Fruit fly (Drosophila melanogaster) whole organism, pupa: Measurements from ENCODE around the gene Dbp21E2.
A peak's percentile ranks its signal among the peaks of the same experiment; 100 is the strongest.

ENCODE experiments used
- CG12605 ChIP-seq: fragments of 200-800 bp; sonication (Bioruptor generic); IDR thresholded peaks from 2 replicates; pipeline ENCODE4 v1.3.6; 2022; ENCODE audit warnings: missing biosample characterization, missing genetic modification characterization
- CG13204 ChIP-seq: fragments of 200-800 bp; sonication (Bioruptor generic); optimal IDR thresholded peaks from 2 replicates; lab custom pipeline; 2018; ENCODE audit warnings: missing biosample characterization, mild to moderate bottlenecking, missing genetic modification characterization, moderate library complexity
- CG14655 ChIP-seq: fragments of 200-800 bp; sonication (Bioruptor generic); optimal IDR thresholded peaks from 3 replicates; lab custom pipeline; 2017; ENCODE audit warnings: mild to moderate bottlenecking, missing biosample characterization, missing genetic modification reagents, missing genetic modification characterization
- CG15710 ChIP-seq: fragments of 200-800 bp; sonication (Bioruptor generic); optimal IDR thresholded peaks from 2 replicates; lab custom pipeline; 2018; ENCODE audit warnings: missing biosample characterization, mild to moderate bottlenecking, missing genetic modification characterization, moderate library complexity
- CG17806 ChIP-seq: fragments of 200-800 bp; sonication (Bioruptor generic); optimal IDR thresholded peaks from 2 replicates; lab custom pipeline; 2018; ENCODE audit warnings: missing biosample characterization, mild to moderate bottlenecking, missing genetic modification characterization, moderate library complexity
- CG32121 ChIP-seq: fragments of 200-800 bp; sonication (Bioruptor generic); IDR thresholded peaks from 2 replicates; pipeline ENCODE4 v1.3.6; 2022; ENCODE audit warnings: missing biosample characterization, missing genetic modification characterization
- CG34367 ChIP-seq: fragments of 200-800 bp; sonication (Bioruptor generic); optimal IDR thresholded peaks from 2 replicates; lab custom pipeline; 2018; ENCODE audit warnings: missing biosample characterization, mild to moderate bottlenecking, missing genetic modification characterization
- CG4496 ChIP-seq: fragments of 200-800 bp; sonication (Bioruptor generic); IDR thresholded peaks from 3 replicates; pipeline ENCODE4 v1.3.6; 2022; ENCODE audit warnings: missing biosample characterization, missing genetic modification characterization
- CG8159 ChIP-seq: fragments of 200-800 bp; sonication (Bioruptor generic); optimal IDR thresholded peaks from 3 replicates; lab custom pipeline; 2018; ENCODE audit warnings: missing biosample characterization, mild to moderate bottlenecking, missing genetic modification characterization, moderate library complexity
- CG8301 ChIP-seq: fragments of 200-800 bp; sonication (Bioruptor generic); optimal IDR thresholded peaks from 2 replicates; lab custom pipeline; 2018; ENCODE audit warnings: missing biosample characterization, mild to moderate bottlenecking, missing genetic modification characterization
- CG9948 ChIP-seq: fragments of 200-800 bp; sonication (Bioruptor generic); optimal IDR thresholded peaks from 2 replicates; lab custom pipeline; 2018; ENCODE audit warnings: missing biosample characterization, mild to moderate bottlenecking, missing genetic modification characterization, moderate library complexity
- D1 ChIP-seq: fragments of 200-800 bp; sonication (Bioruptor generic); optimal IDR thresholded peaks from 2 replicates; lab custom pipeline; 2018; ENCODE audit warnings: missing biosample characterization, mild to moderate bottlenecking, missing genetic modification characterization, moderate library complexity
- EcR ChIP-seq: fragments of 200-800 bp; sonication (Bioruptor generic); optimal IDR thresholded peaks from 3 replicates; lab custom pipeline; 2019; ENCODE audit warnings: missing biosample characterization, missing genetic modification characterization, mild to moderate bottlenecking, moderate library complexity, missing genetic modification reagents
- Ets98B ChIP-seq: fragments of 200-800 bp; sonication (Bioruptor generic); IDR thresholded peaks from 2 replicates; pipeline ENCODE4 v1.3.6; 2022; ENCODE audit warnings: missing biosample characterization, missing genetic modification characterization
- Pif1A ChIP-seq: fragments of 200-800 bp; sonication (Bioruptor generic); optimal IDR thresholded peaks from 3 replicates; lab custom pipeline; 2016; ENCODE audit warnings: missing biosample characterization, missing genetic modification characterization
- Pif1B ChIP-seq: fragments of 200-800 bp; sonication (Bioruptor generic); optimal IDR thresholded peaks from 3 replicates; lab custom pipeline; 2016; ENCODE audit warnings: missing biosample characterization, missing genetic modification characterization
- Snoo ChIP-seq: fragments of 200-800 bp; sonication (Bioruptor generic); optimal IDR thresholded peaks from 3 replicates; lab custom pipeline; 2017; ENCODE audit warnings: missing biosample characterization, mild to moderate bottlenecking, missing genetic modification characterization, inconsistent platforms
- fd96Ca ChIP-seq: fragments of 200-800 bp; sonication (Bioruptor generic); IDR thresholded peaks from 3 replicates; pipeline ENCODE4 v1.3.6; 2022; ENCODE audit warnings: missing biosample characterization, missing genetic modification characterization
- gl ChIP-seq: fragments of 200-800 bp; sonication (Bioruptor generic); optimal IDR thresholded peaks from 2 replicates; lab custom pipeline; 2018; ENCODE audit warnings: missing biosample characterization, mild to moderate bottlenecking, missing genetic modification characterization
- rn ChIP-seq: fragments of 200-800 bp; sonication (Bioruptor generic); IDR thresholded peaks from 2 replicates; pipeline ENCODE4 v1.3.6; 2022; ENCODE audit warnings: missing biosample characterization, missing genetic modification characterization

The Dbp21E2 gene

DNA sequence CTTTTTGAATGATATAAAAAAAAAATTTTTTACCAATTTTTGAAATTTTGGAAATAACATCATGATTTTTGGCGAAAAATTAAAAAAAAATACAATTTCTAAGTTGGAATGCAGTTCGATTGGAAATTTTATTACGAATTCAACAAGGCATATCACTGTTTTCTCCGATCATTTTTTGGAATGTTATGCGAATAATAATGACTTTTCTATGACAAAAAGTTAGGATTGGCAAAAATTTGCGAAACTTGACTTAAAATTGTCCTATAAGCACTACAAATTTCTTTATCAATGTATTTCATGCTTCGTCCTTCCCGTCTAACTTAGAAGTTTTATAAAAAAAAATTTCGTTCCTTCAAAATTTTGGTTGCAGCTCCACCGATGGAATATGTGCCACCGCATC is 27.3 kb upstream of the Dbp21E2 start, which contains the start of gene CG3544:
CG3544 (plus strand) TSS at position 301 of the 400 bp plus-strand sequence.
- no peak for TF ChIP-seq gl (tag; lab: Kevin White, UChicago)
- TF ChIP-seq CG34367 (tag; lab: Kevin White, UChicago), result no peak
- TF ChIP-seq CG8159, result no peak
- TF ChIP-seq Pif1B (GFP tag; lab: Kevin White, UChicago), result no peak
- no peak for TF ChIP-seq Pif1A (GFP tag; lab: Kevin White, UChicago)
- no peak for TF ChIP-seq CG17806 (tag; lab: Kevin White, UChicago)
- TF ChIP-seq CG14655 (GFP tag; lab: Kevin White, UChicago), result no peak
- no peak for TF ChIP-seq CG15710
- no peak for TF ChIP-seq CG13204 (GFP tag; lab: Kevin White, UChicago)
- no peak for TF ChIP-seq CG32121 (GFP tag; lab: Robert Waterston, UW)
- TF ChIP-seq fd96Ca, result no peak

DNA sequence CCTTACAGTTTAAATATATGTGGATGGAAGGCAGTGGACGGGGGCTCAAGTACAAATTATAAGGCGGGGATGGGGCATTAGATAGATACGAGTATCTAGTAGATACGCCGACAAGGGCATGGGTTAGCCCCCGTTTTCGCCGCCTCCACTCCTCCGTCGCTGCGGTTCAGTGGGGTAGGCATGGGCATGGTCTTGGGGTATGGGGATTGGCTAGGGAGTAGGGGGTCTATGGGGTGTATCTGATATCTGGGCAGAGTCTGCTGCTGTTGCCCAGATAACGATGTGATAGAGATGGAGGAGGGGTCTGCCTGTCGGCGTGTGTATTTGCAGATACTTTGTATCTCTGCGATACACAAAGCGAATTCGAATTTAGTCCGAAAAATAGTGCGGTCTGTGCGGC is 21.4 kb upstream of the Dbp21E2 start:
- TF ChIP-seq CG12605 (GFP tag; lab: Robert Waterston, UW) (no peak), rn (GFP tag; lab: Robert Waterston, UW) (no peak), CG8301 (tag; lab: Kevin White, UChicago) (no peak), CG17806 (tag; lab: Kevin White, UChicago) (no peak), Ets98B (GFP tag; lab: Robert Waterston, UW) (no peak), CG4496 (no peak), Pif1A (GFP tag; lab: Kevin White, UChicago) (no peak), D1 (tag; lab: Kevin White, UChicago) (no peak), CG9948 (tag; lab: Kevin White, UChicago) (no peak), CG8159 (no peak), CG14655 (GFP tag; lab: Kevin White, UChicago) (no peak), CG15710 (no peak), gl (tag; lab: Kevin White, UChicago) (no peak)

dm6 chr2L:790698-791097 is 20.7 kb upstream of the Dbp21E2 start, which contains the start of gene Pkg21D:
Gene Pkg21D, minus strand, starts transcription at chr2L:790798.
- TF ChIP-seq Snoo (tag; lab: Kevin White, UChicago) (no peak), CG17806 (tag; lab: Kevin White, UChicago) (no peak), CG32121 (GFP tag; lab: Robert Waterston, UW) (no peak), EcR (no peak), D1 (tag; lab: Kevin White, UChicago) (no peak), CG8301 (tag; lab: Kevin White, UChicago) (no peak), CG4496 (no peak), CG9948 (tag; lab: Kevin White, UChicago) (no peak), Pif1A (GFP tag; lab: Kevin White, UChicago) (no peak), Ets98B (GFP tag; lab: Robert Waterston, UW) (no peak), CG12605 (GFP tag; lab: Robert Waterston, UW) (no peak), rn (GFP tag; lab: Robert Waterston, UW) (no peak), CG15710 (no peak), gl (tag; lab: Kevin White, UChicago) (no peak), Pif1B (GFP tag; lab: Kevin White, UChicago) (no peak), CG13204 (GFP tag; lab: Kevin White, UChicago) (no peak)

DNA sequence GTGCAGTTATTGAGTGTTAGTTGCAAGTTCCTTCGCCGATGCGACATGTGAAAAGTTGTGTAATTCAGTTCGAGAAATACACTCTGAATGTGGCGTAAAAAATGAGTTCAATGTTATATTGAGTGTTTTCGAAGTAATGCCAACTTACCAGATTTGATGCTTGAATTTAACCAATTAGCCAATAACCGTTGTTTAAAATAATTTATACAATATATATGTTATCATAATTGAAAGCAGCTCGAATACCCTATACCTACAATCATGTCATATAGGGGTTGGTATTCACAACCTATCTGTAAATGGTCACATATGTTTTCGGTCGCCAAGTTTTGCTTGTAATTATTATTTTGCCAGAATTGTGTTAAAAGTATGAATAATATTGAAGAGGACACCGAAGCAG is 1.1 kb upstream of the Dbp21E2 start, which contains the start of gene Nnf1b:
Nnf1b (plus strand) TSS at position 301 of the 400 bp plus-strand sequence.
- TF ChIP-seq Pif1A (GFP tag; lab: Kevin White, UChicago) (no peak), CG8301 (tag; lab: Kevin White, UChicago) (no peak), CG9948 (tag; lab: Kevin White, UChicago) (no peak), gl (tag; lab: Kevin White, UChicago) (no peak), CG17806 (tag; lab: Kevin White, UChicago) (no peak), CG8159 (no peak), Ets98B (GFP tag; lab: Robert Waterston, UW) (no peak), CG12605 (GFP tag; lab: Robert Waterston, UW) (no peak), rn (GFP tag; lab: Robert Waterston, UW) (no peak), CG4496 (no peak), CG14655 (GFP tag; lab: Kevin White, UChicago) (no peak), CG32121 (GFP tag; lab: Robert Waterston, UW) (no peak)

- TF ChIP-seq Ets98B (GFP tag; lab: Robert Waterston, UW) (no peak), gl (tag; lab: Kevin White, UChicago) (peak; percentile 2)
Measured at dm6 chr2L:815785-816389, 4.5 kb downstream of the Dbp21E2 start, which contains the start of the genes Saf6 and Pex12. Gene Saf6, minus strand, starts transcription at chr2L:815950. Gene Pex12, plus strand, starts transcription at chr2L:815993.

- TF ChIP-seq CG8159, result no peak
Measured at dm6 chr2L:817850-818249, 6.5 kb downstream of the Dbp21E2 start, which contains the start of gene CG15880. Gene CG15880, minus strand, starts transcription at chr2L:817950.
